Fruit fly (Drosophila melanogaster): ENCODE measurements around the gene CG3014.

dm6 chr3R:7809662-7810621, 7.3 kb upstream of the CG3014 start, which contains the start of the genes CG2993 and sgll:
- no peak for TF ChIP-seq CG8478 (optimal IDR thresholded peaks at IDR 0.05)
- TF ChIP-seq CTCF (optimal IDR thresholded peaks at IDR 0.05) = peak; percentile 100

All from S2 (cell line).